Worm (Caenorhabditis elegans) whole organism, L4/young adult: Measurements from ENCODE around the gene R13A1.5.

Experiments
- dao-5 ChIP-seq: sonication (generic microtip); optimal IDR thresholded peaks from 2 replicates; lab custom pipeline; 2016; ENCODE audit warnings: missing genotype, missing genetic modification characterization, moderate library complexity, missing compliant biosample characterization
- him-1 ChIP-seq: sonication (generic microtip); optimal IDR thresholded peaks from 2 replicates; lab custom pipeline; 2016; ENCODE audit warnings: missing genotype, missing genetic modification reagents, missing genetic modification characterization, missing compliant biosample characterization

DNA sequence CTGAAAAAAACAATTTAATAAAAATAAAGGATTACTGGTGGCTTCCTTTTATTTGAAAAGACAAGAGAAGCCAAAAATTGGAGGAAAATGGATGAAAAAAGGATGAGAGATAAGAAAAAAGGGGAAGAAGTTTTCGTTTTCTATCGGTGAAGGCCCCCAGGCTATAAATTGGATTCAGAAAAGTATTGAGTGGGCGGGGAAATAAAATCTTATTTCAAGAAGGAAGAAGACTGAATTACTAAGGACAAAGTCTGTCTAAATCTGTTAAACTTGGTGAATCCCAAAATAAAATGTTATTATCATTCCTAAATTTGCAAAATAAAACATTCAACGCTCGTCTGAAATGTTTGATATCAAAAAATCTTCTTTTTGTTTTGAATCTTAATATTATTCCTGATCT, 30.4 kb upstream of the R13A1.5 start:
- TF ChIP-seq dao-5 (tag; lab: Kevin White, UChicago) (no peak), him-1 (no peak)
